Worm (Caenorhabditis elegans): Measurements from ENCODE around the gene clx-1.

The clx-1 gene

DNA sequence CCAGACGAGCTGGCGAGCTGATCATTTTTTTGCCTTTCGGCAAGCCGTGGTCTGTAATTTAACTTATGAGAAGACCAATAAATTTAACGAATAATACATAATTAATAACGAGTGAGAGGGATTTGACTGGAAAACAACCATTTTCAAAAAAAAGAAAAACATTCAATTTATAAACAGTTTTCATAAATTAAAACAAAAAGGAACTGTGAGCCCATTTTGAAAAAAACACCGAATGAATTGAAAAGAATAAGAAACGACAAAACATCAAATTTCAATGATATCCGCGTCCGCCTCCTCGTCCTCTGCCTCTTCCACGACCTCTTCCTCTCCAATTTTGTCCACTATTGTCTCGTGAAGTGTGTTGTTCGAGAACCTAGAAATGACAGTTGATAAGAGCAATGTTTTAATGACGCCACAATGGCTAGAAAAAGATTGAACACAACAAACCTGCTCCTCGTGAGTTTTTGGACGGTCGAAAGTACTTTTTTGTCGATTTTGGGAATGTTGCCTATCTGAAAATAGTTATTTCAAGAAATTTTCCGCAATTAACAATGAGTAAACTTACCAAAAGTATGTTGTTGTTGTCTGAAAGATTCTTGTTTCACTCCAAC is 49.5 kb downstream of the clx-1 start, which contains the start of gene tag-321 (continued):
- TF ChIP-seq cey-2 (tag; optimal IDR thresholded peaks at IDR 0.05; ENCODE audit: borderline replicate concordance, insufficient read depth) (no peak), mep-1 (tag; optimal IDR thresholded peaks at IDR 0.05) (no peak), jun-1 (tag; optimal IDR thresholded peaks at IDR 0.05) (no peak), mxl-3 (GFP tag; optimal IDR thresholded peaks at IDR 0.05) (no peak), duxl-1 (tag; optimal IDR thresholded peaks at IDR 0.05; ENCODE audit: poor library complexity) (no peak), D1046.2 (GFP tag; IDR thresholded peaks at IDR 0.05) (no peak), T26A8.4 (GFP tag; IDR thresholded peaks at IDR 0.05) (no peak), hlh-30 (tag; optimal IDR thresholded peaks at IDR 0.05; ENCODE audit: insufficient read depth) (peak; percentile 49), php-3 (GFP tag; IDR thresholded peaks at IDR 0.05) (no peak), set-16 (GFP tag; IDR thresholded peaks at IDR 0.05) (no peak), aha-1 (tag) (no peak), egl-27 (tag; optimal IDR thresholded peaks at IDR 0.05) (no peak), nhr-77 (tag; optimal IDR thresholded peaks at IDR 0.05) (peak; percentile 32), Y105C5A.15 (GFP tag; IDR thresholded peaks at IDR 0.05) (no peak), daf-16 (GFP tag; optimal IDR thresholded peaks at IDR 0.05) (no peak), daf-16 (tag; optimal IDR thresholded peaks at IDR 0.05) (peak; percentile 82), nhr-102 (tag; optimal IDR thresholded peaks at IDR 0.05) (no peak), R02D3.7 (tag; optimal IDR thresholded peaks at IDR 0.05) (no peak), Y5F2A.4 (GFP tag; optimal IDR thresholded peaks at IDR 0.05) (no peak), egl-43 (GFP tag; IDR thresholded peaks at IDR 0.05) (no peak), hif-1 (tag; optimal IDR thresholded peaks at IDR 0.05) (no peak), F49E8.2 (tag; optimal IDR thresholded peaks at IDR 0.05; ENCODE audit: borderline replicate concordance) (no peak)

DNA sequence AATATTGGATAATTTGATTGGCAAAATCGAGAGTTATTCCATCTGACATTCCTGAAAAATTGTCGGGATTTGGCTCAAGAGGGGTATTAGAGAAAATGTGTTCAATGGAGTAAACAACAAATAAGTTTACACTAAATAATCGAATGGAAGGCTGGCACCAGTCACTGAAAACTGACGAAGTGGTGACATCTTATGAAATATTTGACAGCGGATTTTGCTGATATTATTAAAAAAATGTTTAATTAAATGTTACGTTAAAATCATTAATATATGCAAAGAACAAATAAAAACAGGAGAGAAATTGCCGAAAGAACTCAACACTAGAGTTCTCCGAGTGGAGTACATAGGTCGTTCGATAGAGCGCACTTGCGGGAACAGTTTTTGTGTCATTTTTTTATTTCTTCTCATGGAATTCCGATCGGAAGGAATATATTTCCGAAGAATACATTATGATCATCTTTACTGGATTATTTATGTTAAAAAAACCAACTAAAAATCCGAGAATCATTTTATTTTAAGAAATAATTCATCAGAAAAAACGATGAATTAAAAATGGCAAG is 51.1 kb downstream of the clx-1 start, which contains the start of gene tag-322:
Gene tag-322 (minus strand): TSS at position 51 of the 560 bp plus-strand sequence.
- TF ChIP-seq nhr-102 (tag; optimal IDR thresholded peaks at IDR 0.05), result peak; percentile 42
- peak; percentile 58 for TF ChIP-seq spr-1 (tag; optimal IDR thresholded peaks at IDR 0.05)
- TF ChIP-seq tag-97 (GFP tag; IDR thresholded peaks at IDR 0.05), result no peak
- TF ChIP-seq Y48G9A.11 (GFP tag; IDR thresholded peaks at IDR 0.05), result no peak
- TF ChIP-seq daf-19 (GFP tag; conservative IDR thresholded peaks at IDR 0.05), result no peak
- peak; percentile 47 for TF ChIP-seq T20F7.1 (GFP tag; optimal IDR thresholded peaks at IDR 0.05)
- no peak for TF ChIP-seq zag-1 (tag; optimal IDR thresholded peaks at IDR 0.05)
- TF ChIP-seq ztf-7 (tag; optimal IDR thresholded peaks at IDR 0.05), result peak; percentile 11
- TF ChIP-seq hlh-30 (tag; optimal IDR thresholded peaks at IDR 0.05; ENCODE audit: insufficient read depth), result peak; percentile 54
- TF ChIP-seq fkh-10 (GFP tag; optimal IDR thresholded peaks at IDR 0.05), result no peak
- no peak for TF ChIP-seq ces-1 (GFP tag; optimal IDR thresholded peaks at IDR 0.05)
- peak; percentile 32 to 92 for TF ChIP-seq lsy-2 (tag; optimal IDR thresholded peaks at IDR 0.05)
- peak in 1 of 2 experiments; percentile 4 for TF ChIP-seq hif-1 (tag; optimal IDR thresholded peaks at IDR 0.05)
- TF ChIP-seq madf-5 (GFP tag; IDR thresholded peaks at IDR 0.05), result no peak
- TF ChIP-seq cey-2 (tag; optimal IDR thresholded peaks at IDR 0.05; ENCODE audit: borderline replicate concordance, insufficient read depth), result no peak
- no peak for TF ChIP-seq Y105C5A.15 (GFP tag; IDR thresholded peaks at IDR 0.05)
- TF ChIP-seq nhr-42 (GFP tag; IDR thresholded peaks at IDR 0.05), result no peak
- TF ChIP-seq zip-11 (GFP tag; IDR thresholded peaks at IDR 0.05), result no peak
- TF ChIP-seq mep-1 (tag; optimal IDR thresholded peaks at IDR 0.05), result peak; percentile 85
- peak; percentile 31 for TF ChIP-seq nhr-6 (tag; optimal IDR thresholded peaks at IDR 0.05)
- peak; percentile 42 for TF ChIP-seq nhr-77 (tag; optimal IDR thresholded peaks at IDR 0.05)
- no peak for TF ChIP-seq vab-7 (GFP tag; IDR thresholded peaks at IDR 0.05)
- TF ChIP-seq snpc-1.2 (GFP tag; IDR thresholded peaks at IDR 0.05), result no peak
- TF ChIP-seq arid-1 (GFP tag; conservative IDR thresholded peaks at IDR 0.05), result 0 out of 2 replicates have a peak, but pooled peaks have one; percentile 32
- TF ChIP-seq lim-7 (GFP tag; IDR thresholded peaks at IDR 0.05), result no peak
- peak; percentile 44 for TF ChIP-seq nhr-28 (tag; optimal IDR thresholded peaks at IDR 0.05)
- TF ChIP-seq lin-13 (GFP tag; optimal IDR thresholded peaks at IDR 0.05), result peak; percentile 21
- TF ChIP-seq dpl-1 (GFP tag; optimal IDR thresholded peaks at IDR 0.05), result peak; percentile 71
- TF ChIP-seq ZK337.2 (GFP tag; IDR thresholded peaks at IDR 0.05), result no peak
- TF ChIP-seq sdz-12 (GFP tag; optimal IDR thresholded peaks at IDR 0.05), result no peak
- no peak for TF ChIP-seq lir-3 (tag; optimal IDR thresholded peaks at IDR 0.05)
- peak; percentile 16 for TF ChIP-seq F37D6.2 (tag; optimal IDR thresholded peaks at IDR 0.05)
- peak; percentile 96 for TF ChIP-seq lin-38 (GFP tag; IDR thresholded peaks at IDR 0.05)

Data from whole organism, L4 larva.